Fruit fly (Drosophila melanogaster): Measurements from ENCODE around the gene Arl1.

Arl1 gene

dm6 chr3L:16026065-16026789 is 43.3 kb downstream of the Arl1 start (continued):
- TF ChIP-seq MBD-R2 (GFP tag; IDR thresholded peaks at IDR 0.05), result no peak
- no peak for TF ChIP-seq CG17802 (tag; optimal IDR thresholded peaks at IDR 0.05)
- no peak for TF ChIP-seq al (GFP tag; IDR thresholded peaks at IDR 0.05)
- TF ChIP-seq run (tag; optimal IDR thresholded peaks at IDR 0.05), result peak; percentile 61
- TF ChIP-seq ATbp (GFP tag; optimal IDR thresholded peaks at IDR 0.05), result peak; percentile 90
- peak; percentile 69 for TF ChIP-seq org-1 (GFP tag; optimal IDR thresholded peaks at IDR 0.05)
- no peak for TF ChIP-seq Tbp (GFP tag; optimal IDR thresholded peaks at IDR 0.05)
- TF ChIP-seq CG4730 (GFP tag; IDR thresholded peaks at IDR 0.05), result no peak; the same call in 1 of the 2 replicates
- peak; percentile 14 for TF ChIP-seq luna (GFP tag; optimal IDR thresholded peaks at IDR 0.05)
- TF ChIP-seq CG8388 (GFP tag; optimal IDR thresholded peaks at IDR 0.05), result no peak
- TF ChIP-seq Hr78 (GFP tag; optimal IDR thresholded peaks at IDR 0.05), result no peak
- TF ChIP-seq CG1832 (GFP tag; optimal IDR thresholded peaks at IDR 0.05), result peak; percentile 54
- no peak for TF ChIP-seq Ravus (GFP tag; IDR thresholded peaks at IDR 0.05)
- TF ChIP-seq pho (GFP tag; optimal IDR thresholded peaks at IDR 0.05), result peak; percentile 42
- no peak for TF ChIP-seq Lim3 (GFP tag; IDR thresholded peaks at IDR 0.05)
- no peak for TF ChIP-seq HLH4C (GFP tag; IDR thresholded peaks at IDR 0.05; ENCODE audit: partially characterized antibody)
- TF ChIP-seq ro (GFP tag; IDR thresholded peaks at IDR 0.05), result no peak
- TF ChIP-seq D19B (GFP tag; optimal IDR thresholded peaks at IDR 0.05), result no peak
- TF ChIP-seq CG31365 (tag; optimal IDR thresholded peaks at IDR 0.05), result peak; percentile 55
- peak; percentile 0 for TF ChIP-seq Mad (GFP tag; optimal IDR thresholded peaks at IDR 0.05)
- no peak for TF ChIP-seq bbx (GFP tag; IDR thresholded peaks at IDR 0.05; ENCODE audit: partially characterized antibody)
- TF ChIP-seq CG6254 (GFP tag; optimal IDR thresholded peaks at IDR 0.05), result peak; percentile 79
- peak; percentile 8 for TF ChIP-seq zen (tag; optimal IDR thresholded peaks at IDR 0.05)
- TF ChIP-seq CG10267 (tag; optimal IDR thresholded peaks at IDR 0.05), result no peak
- TF ChIP-seq CG3065 (GFP tag; optimal IDR thresholded peaks at IDR 0.05), result peak; percentile 7
- no peak for TF ChIP-seq CG13287 (GFP tag; IDR thresholded peaks at IDR 0.05; ENCODE audit: partially characterized antibody)
- peak; percentile 54 for TF ChIP-seq Lhr (GFP tag; optimal IDR thresholded peaks at IDR 0.05)
- no peak for TF ChIP-seq sima (GFP tag; optimal IDR thresholded peaks at IDR 0.05)
- peak; percentile 63 for TF ChIP-seq CG12299 (tag; optimal IDR thresholded peaks at IDR 0.05)
- TF ChIP-seq CG18764 (GFP tag; optimal IDR thresholded peaks at IDR 0.05), result peak; percentile 58
- TF ChIP-seq gcm (GFP tag; optimal IDR thresholded peaks at IDR 0.05), result peak; percentile 49
- TF ChIP-seq gce (GFP tag; IDR thresholded peaks at IDR 0.05), result peak; percentile 84
- TF ChIP-seq mirr (GFP tag; optimal IDR thresholded peaks at IDR 0.05), result peak; percentile 80
- peak; percentile 53 for TF ChIP-seq CG2712 (tag; optimal IDR thresholded peaks at IDR 0.05)
- peak; percentile 68 for TF ChIP-seq Side (GFP tag; optimal IDR thresholded peaks at IDR 0.05)
- peak; percentile 77 for TF ChIP-seq CG17568 (GFP tag; optimal IDR thresholded peaks at IDR 0.05)
- peak; percentile 57; the same call in 1 of the 2 replicates for TF ChIP-seq Adf1 (GFP tag; IDR thresholded peaks at IDR 0.05)
- TF ChIP-seq lov (optimal IDR thresholded peaks at IDR 0.05), result no peak
- peak; percentile 87 for TF ChIP-seq lov (GFP tag; IDR thresholded peaks at IDR 0.05)
- TF ChIP-seq pnt (GFP tag; optimal IDR thresholded peaks at IDR 0.05), result peak; percentile 37
- TF ChIP-seq bab2 (GFP tag; optimal IDR thresholded peaks at IDR 0.05), result peak; percentile 81
- no peak for TF ChIP-seq wor (GFP tag; IDR thresholded peaks at IDR 0.05)
- TF ChIP-seq corto (GFP tag; optimal IDR thresholded peaks at IDR 0.05), result no peak
- peak; percentile 28 for TF ChIP-seq dmrt99B (tag; optimal IDR thresholded peaks at IDR 0.05)
- no peak for TF ChIP-seq h (optimal IDR thresholded peaks at IDR 0.05)
- peak; percentile 67 for TF ChIP-seq CG12744 (GFP tag; optimal IDR thresholded peaks at IDR 0.05)
- TF ChIP-seq Fer3 (tag; optimal IDR thresholded peaks at IDR 0.05), result no peak
- TF ChIP-seq CG9932 (GFP tag; IDR thresholded peaks at IDR 0.05), result no peak; the same call in none of the 2 replicates
- peak; percentile 19 for TF ChIP-seq Fer2 (tag; optimal IDR thresholded peaks at IDR 0.05)
- TF ChIP-seq tna (GFP tag; IDR thresholded peaks at IDR 0.05; ENCODE audit: partially characterized antibody), result no peak
